Worm (Caenorhabditis elegans) whole organism, mixed stage, embryonic: ENCODE data around the gene C07B5.3.

Experiments
- M03D4.4 ChIP-seq: sonication (generic microtip); optimal IDR thresholded peaks from 2 replicates; lab custom pipeline; 2017; ENCODE audit warnings: mild to moderate bottlenecking, missing genetic modification characterization, missing compliant biosample characterization
- bed-3 ChIP-seq: fragments of 200-800 bp; sonication (Bioruptor generic); optimal IDR thresholded peaks from 3 replicates; lab custom pipeline; 2018; ENCODE audit warnings: mild to moderate bottlenecking, missing genetic modification characterization, moderate library complexity, missing compliant biosample characterization
- blmp-1 ChIP-seq: fragments of 150-350 bp; optimal IDR thresholded peaks from 2 replicates; lab custom pipeline; 2014; ENCODE audit warnings: missing biosample characterization, missing genetic modification characterization
- ceh-39 ChIP-seq: fragments of 150-350 bp; optimal IDR thresholded peaks from 2 replicates; lab custom pipeline; 2014; ENCODE audit warnings: missing biosample characterization, missing genetic modification characterization
- ceh-83 ChIP-seq: fragments of 200-800 bp; sonication (Bioruptor generic); optimal IDR thresholded peaks from 2 replicates; lab custom pipeline; 2018; ENCODE audit warnings: mild to moderate bottlenecking, missing genetic modification characterization, missing compliant biosample characterization
- ces-1 ChIP-seq: fragments of 150-350 bp; optimal IDR thresholded peaks from 2 replicates; lab custom pipeline; 2014; ENCODE audit warnings: missing biosample characterization, missing genetic modification reagents, missing genetic modification characterization
- cnd-1 ChIP-seq: fragments of 200-800 bp; sonication (Bioruptor generic); optimal IDR thresholded peaks from 2 replicates; lab custom pipeline; 2018; ENCODE audit warnings: mild to moderate bottlenecking, missing genetic modification characterization, missing compliant biosample characterization
- drap-1 ChIP-seq: fragments of 200-800 bp; sonication (Bioruptor generic); optimal IDR thresholded peaks from 3 replicates; lab custom pipeline; 2018; ENCODE audit warnings: mild to moderate bottlenecking, missing genetic modification characterization, missing compliant biosample characterization
- elt-1 ChIP-seq: sonication (generic microtip); optimal IDR thresholded peaks from 2 replicates; lab custom pipeline; 2017; ENCODE audit warnings: missing genetic modification characterization, mild to moderate bottlenecking, missing compliant biosample characterization, antibody characterized with exemption, moderate library complexity, borderline replicate concordance; ENCODE audit not compliant: insufficient read depth
- elt-3 ChIP-seq: fragments of 150-350 bp; optimal IDR thresholded peaks from 2 replicates; lab custom pipeline; 2014; ENCODE audit warnings: missing biosample characterization, missing genetic modification characterization
- flh-1 ChIP-seq: fragments of 200-800 bp; sonication (Bioruptor generic); optimal IDR thresholded peaks from 2 replicates; lab custom pipeline; 2018; ENCODE audit warnings: mild to moderate bottlenecking, missing genetic modification characterization, moderate library complexity, missing compliant biosample characterization
- ham-2 ChIP-seq: fragments of 200-800 bp; sonication (Bioruptor generic); optimal IDR thresholded peaks from 2 replicates; lab custom pipeline; 2018; ENCODE audit warnings: mild to moderate bottlenecking, missing genetic modification characterization, missing compliant biosample characterization
- hlh-1 ChIP-seq: fragments of 150-350 bp; optimal IDR thresholded peaks from 2 replicates; lab custom pipeline; 2014; ENCODE audit warnings: missing biosample characterization, missing genetic modification reagents, missing genetic modification characterization
- lin-13 ChIP-seq: fragments of 150-350 bp; optimal IDR thresholded peaks from 2 replicates; lab custom pipeline; 2014; ENCODE audit warnings: missing biosample characterization, missing genetic modification characterization
- lsy-2 ChIP-seq: fragments of 150-350 bp; optimal IDR thresholded peaks from 2 replicates; lab custom pipeline; 2014; ENCODE audit warnings: missing biosample characterization, missing genetic modification characterization
- mab-5 ChIP-seq: fragments of 150-350 bp; optimal IDR thresholded peaks from 2 replicates; lab custom pipeline; 2014; ENCODE audit warnings: missing biosample characterization, missing genetic modification characterization
- mep-1 ChIP-seq: fragments of 150-350 bp; optimal IDR thresholded peaks from 2 replicates; lab custom pipeline; 2017; ENCODE audit warnings: missing biosample characterization, missing genetic modification reagents, missing genetic modification characterization, inconsistent platforms
- mls-2 ChIP-seq: sonication (generic microtip); optimal IDR thresholded peaks from 2 replicates; lab custom pipeline; 2016; ENCODE audit warnings: mild to moderate bottlenecking, missing genetic modification characterization, moderate library complexity, missing compliant biosample characterization
- nhr-12 ChIP-seq: fragments of 150-350 bp; optimal IDR thresholded peaks from 2 replicates; lab custom pipeline; 2014; ENCODE audit warnings: missing biosample characterization, missing genetic modification characterization
- nhr-2 ChIP-seq: fragments of 150-350 bp; optimal IDR thresholded peaks from 2 replicates; lab custom pipeline; 2014; ENCODE audit warnings: missing biosample characterization, missing genetic modification characterization
- nhr-237 ChIP-seq: fragments of 150-350 bp; optimal IDR thresholded peaks from 2 replicates; lab custom pipeline; 2014; ENCODE audit warnings: missing biosample characterization, missing genetic modification characterization
- nhr-28 ChIP-seq: fragments of 150-350 bp; optimal IDR thresholded peaks from 2 replicates; lab custom pipeline; 2014; ENCODE audit warnings: missing biosample characterization, missing genetic modification characterization
- nhr-76 ChIP-seq: sonication (generic microtip); optimal IDR thresholded peaks from 2 replicates; lab custom pipeline; 2017; ENCODE audit warnings: missing biosample characterization, missing genetic modification characterization
- pha-4 ChIP-seq: fragments of 150-350 bp; optimal IDR thresholded peaks from 2 replicates; lab custom pipeline; 2018; ENCODE audit warnings: missing biosample characterization, missing genetic modification reagents, missing genetic modification characterization
- sem-2 ChIP-seq: fragments of 200-800 bp; sonication (Bioruptor generic); optimal IDR thresholded peaks from 2 replicates; lab custom pipeline; 2018; ENCODE audit warnings: mild to moderate bottlenecking, missing genetic modification characterization, missing compliant biosample characterization
- snpc-4 ChIP-seq: fragments of 150-350 bp; optimal IDR thresholded peaks from 2 replicates; lab custom pipeline; 2014; ENCODE audit warnings: missing biosample characterization, missing genetic modification characterization
- sptf-1 ChIP-seq: sonication (generic microtip); optimal IDR thresholded peaks from 2 replicates; lab custom pipeline; 2017; ENCODE audit warnings: mild to moderate bottlenecking, missing genetic modification characterization, moderate library complexity, missing compliant biosample characterization
- tbx-8 ChIP-seq: fragments of 200-800 bp; sonication (Bioruptor generic); optimal IDR thresholded peaks from 2 replicates; lab custom pipeline; 2018; ENCODE audit warnings: mild to moderate bottlenecking, missing genetic modification characterization, moderate library complexity, missing compliant biosample characterization
- unc-120 ChIP-seq: sonication (generic microtip); optimal IDR thresholded peaks from 2 replicates; lab custom pipeline; 2017; ENCODE audit warnings: missing genetic modification characterization, missing compliant biosample characterization; ENCODE audit not compliant: poor library complexity, severe bottlenecking
- unc-39 ChIP-seq: fragments of 150-350 bp; optimal IDR thresholded peaks from 2 replicates; lab custom pipeline; 2014; ENCODE audit warnings: missing biosample characterization, missing genetic modification characterization
- unc-62 ChIP-seq: fragments of 150-350 bp; optimal IDR thresholded peaks from 2 replicates; lab custom pipeline; 2014; ENCODE audit warnings: missing biosample characterization, missing genetic modification reagents, missing genetic modification characterization
- zip-8 ChIP-seq: fragments of 150-350 bp; optimal IDR thresholded peaks from 2 replicates; lab custom pipeline; 2014; ENCODE audit warnings: missing biosample characterization, missing genetic modification characterization
- ztf-11 ChIP-seq: fragments of 150-350 bp; optimal IDR thresholded peaks from 2 replicates; lab custom pipeline; 2014; ENCODE audit warnings: missing biosample characterization, missing genetic modification characterization

The C07B5.3 gene

ce11 chrX:9506341-9506740, 16.7 kb downstream of the C07B5.3 start:
- TF ChIP-seq mep-1 (tag; lab: Kevin White, UChicago), result no peak
- TF ChIP-seq nhr-2 (tag; lab: Kevin White, UChicago), result no peak
- TF ChIP-seq ces-1 (GFP tag; lab: Kevin White, UChicago), result peak; percentile 84
- peak; percentile 38 for TF ChIP-seq sptf-1 (tag; lab: Kevin White, UChicago)

ce11 chrX:9504911-9505397, 18.1 kb downstream of the C07B5.3 start:
- TF ChIP-seq zip-8 (tag; lab: Kevin White, UChicago) (no peak), cnd-1 (tag; lab: Kevin White, UChicago) (no peak), sem-2 (GFP tag; lab: Kevin White, UChicago) (no peak), ztf-11 (tag; lab: Kevin White, UChicago) (no peak), ceh-39 (tag; lab: Kevin White, UChicago) (peak; percentile 30), pha-4 (tag; lab: Kevin White, UChicago) (peak; percentile 19), nhr-2 (tag; lab: Kevin White, UChicago) (peak; percentile 92)
- TF ChIP-seq, all 35 proteins: peak for 3

ce11 chrX:9504221-9504620, 18.8 kb downstream of the C07B5.3 start:
- peak; percentile 93 for TF ChIP-seq ces-1 (GFP tag; lab: Kevin White, UChicago)
- no peak for TF ChIP-seq hlh-1 (tag; lab: Kevin White, UChicago)
- TF ChIP-seq nhr-12 (tag; lab: Kevin White, UChicago), result no peak
- TF ChIP-seq mls-2, result peak; percentile 1
- peak; percentile 62 for TF ChIP-seq unc-62 (GFP tag; lab: Kevin White, UChicago)
- no peak for TF ChIP-seq sptf-1 (tag; lab: Kevin White, UChicago)
- TF ChIP-seq nhr-28 (tag; lab: Kevin White, UChicago), result no peak
- peak; percentile 69 for TF ChIP-seq elt-1 (tag; lab: Kevin White, UChicago)
- no peak for TF ChIP-seq unc-39 (tag; lab: Kevin White, UChicago)
- TF ChIP-seq nhr-2 (tag; lab: Kevin White, UChicago), result no peak
- no peak for TF ChIP-seq unc-120 (tag; lab: Kevin White, UChicago)
- no peak for TF ChIP-seq ceh-39 (tag; lab: Kevin White, UChicago)

- TF ChIP-seq drap-1 (GFP tag; lab: Kevin White, UChicago), result no peak
- TF ChIP-seq lsy-2 (tag; lab: Kevin White, UChicago), result no peak
- no peak for TF ChIP-seq sem-2 (GFP tag; lab: Kevin White, UChicago)
- no peak for TF ChIP-seq ham-2
- TF ChIP-seq mep-1 (tag; lab: Kevin White, UChicago), result no peak
- no peak for TF ChIP-seq bed-3 (GFP tag; lab: Kevin White, UChicago)
- TF ChIP-seq snpc-4, result no peak
- no peak for TF ChIP-seq unc-120 (tag; lab: Kevin White, UChicago)
- TF ChIP-seq M03D4.4, result no peak
- no peak for TF ChIP-seq elt-1 (tag; lab: Kevin White, UChicago)
- no peak for TF ChIP-seq unc-39 (tag; lab: Kevin White, UChicago)
- no peak for TF ChIP-seq flh-1
- no peak for TF ChIP-seq blmp-1 (tag; lab: Kevin White, UChicago)
- TF ChIP-seq mab-5 (tag; lab: Kevin White, UChicago), result no peak
- no peak for TF ChIP-seq nhr-237 (tag; lab: Kevin White, UChicago)
- no peak for TF ChIP-seq pha-4 (tag; lab: Kevin White, UChicago)
- no peak for TF ChIP-seq elt-3 (tag; lab: Kevin White, UChicago)
Observed at ce11 chrX:9499355-9499754, 23.7 kb downstream of the C07B5.3 start.

ce11 chrX:9494661-9495060, 28.4 kb downstream of the C07B5.3 start:
- TF ChIP-seq elt-1 (tag; lab: Kevin White, UChicago), result peak; percentile 39
- no peak for TF ChIP-seq hlh-1 (tag; lab: Kevin White, UChicago)
- peak; percentile 23 for TF ChIP-seq sptf-1 (tag; lab: Kevin White, UChicago)
- peak; percentile 88 for TF ChIP-seq ham-2

- TF ChIP-seq mep-1 (tag; lab: Kevin White, UChicago) (no peak), ces-1 (GFP tag; lab: Kevin White, UChicago) (no peak), ztf-11 (tag; lab: Kevin White, UChicago) (no peak), zip-8 (tag; lab: Kevin White, UChicago) (no peak), ceh-39 (tag; lab: Kevin White, UChicago) (no peak), nhr-76 (tag; lab: Kevin White, UChicago) (no peak), cnd-1 (tag; lab: Kevin White, UChicago) (no peak), mls-2 (no peak), ceh-83 (GFP tag; lab: Kevin White, UChicago) (no peak), lin-13 (tag; lab: Kevin White, UChicago) (no peak), unc-62 (GFP tag; lab: Kevin White, UChicago) (no peak), nhr-28 (tag; lab: Kevin White, UChicago) (no peak), tbx-8 (no peak), M03D4.4 (no peak), mab-5 (tag; lab: Kevin White, UChicago) (no peak), sem-2 (GFP tag; lab: Kevin White, UChicago) (no peak), sptf-1 (tag; lab: Kevin White, UChicago) (no peak), elt-1 (tag; lab: Kevin White, UChicago) (no peak), unc-120 (tag; lab: Kevin White, UChicago) (no peak), lsy-2 (tag; lab: Kevin White, UChicago) (no peak)
Observed at ce11 chrX:9491439-9491838, 31.6 kb downstream of the C07B5.3 start.
